Fruit fly (Drosophila melanogaster) whole organism, embryonic: ENCODE results near the gene Mvb12.

ENCODE experiments used
- Abd-B ChIP-seq: fragments of 200-800 bp; sonication (Bioruptor generic); optimal IDR thresholded peaks from 2 replicates; lab custom pipeline; 2018; ENCODE audit warnings: missing biosample characterization, mild to moderate bottlenecking, missing genetic modification characterization, moderate library complexity
- Aef1 ChIP-seq: fragments of 200-800 bp; sonication (Bioruptor generic); IDR thresholded peaks from 3 replicates; pipeline ENCODE4 v1.3.6; 2022; ENCODE audit warnings: missing biosample characterization, missing genetic modification characterization
- B-H1 ChIP-seq: fragments of 200-800 bp; sonication (Bioruptor generic); IDR thresholded peaks from 3 replicates; pipeline ENCODE4 v1.3.6; 2022; ENCODE audit warnings: missing biosample characterization, missing genetic modification characterization
- CG10431 ChIP-seq: fragments of 200-800 bp; sonication (Bioruptor generic); optimal IDR thresholded peaks from 3 replicates; lab custom pipeline; 2018; ENCODE audit warnings: missing biosample characterization, mild to moderate bottlenecking, missing genetic modification characterization
- CG10462 ChIP-seq: fragments of 200-800 bp; sonication (Bioruptor generic); optimal IDR thresholded peaks from 2 replicates; lab custom pipeline; 2016; ENCODE audit warnings: missing biosample characterization, missing genetic modification characterization
- CG11247 ChIP-seq: fragments of 200-800 bp; sonication (Bioruptor generic); IDR thresholded peaks from 2 replicates; pipeline ENCODE4 v1.3.6; 2022; ENCODE audit warnings: missing biosample characterization, missing genetic modification characterization
- CG11560 ChIP-seq: fragments of 200-800 bp; sonication (Bioruptor generic); IDR thresholded peaks from 3 replicates; pipeline ENCODE4 v1.3.6; 2022; ENCODE audit warnings: missing biosample characterization, missing genetic modification characterization
- CG13424 ChIP-seq: fragments of 200-800 bp; sonication (Bioruptor generic); optimal IDR thresholded peaks from 2 replicates; lab custom pipeline; 2019; ENCODE audit warnings: missing biosample characterization, mild to moderate bottlenecking, missing genetic modification characterization, moderate library complexity
- CG14441 ChIP-seq: fragments of 200-800 bp; sonication (Bioruptor generic); IDR thresholded peaks from 2 replicates; pipeline ENCODE4 v1.3.6; 2022; ENCODE audit warnings: missing biosample characterization, missing genetic modification characterization
- CG15479 ChIP-seq: fragments of 200-800 bp; sonication (Bioruptor generic); optimal IDR thresholded peaks from 3 replicates; lab custom pipeline; 2019; ENCODE audit warnings: missing biosample characterization, mild to moderate bottlenecking, missing genetic modification characterization, moderate library complexity
- CG30020 ChIP-seq: fragments of 200-800 bp; optimal IDR thresholded peaks from 2 replicates; lab custom pipeline; 2019; ENCODE audit warnings: missing biosample characterization, mild to moderate bottlenecking, missing genetic modification characterization, moderate library complexity
- CG32772 ChIP-seq: fragments of 200-800 bp; sonication (Bioruptor generic); IDR thresholded peaks from 2 replicates; pipeline ENCODE4 v1.3.6; 2022; ENCODE audit warnings: missing biosample characterization, missing genetic modification characterization
- CG4282 ChIP-seq: fragments of 200-800 bp; sonication (Bioruptor generic); optimal IDR thresholded peaks from 2 replicates; lab custom pipeline; 2016; ENCODE audit warnings: missing biosample characterization, missing genetic modification characterization
- CG4617 ChIP-seq: fragments of 200-800 bp; sonication (Bioruptor generic); optimal IDR thresholded peaks from 3 replicates; lab custom pipeline; 2016; ENCODE audit warnings: missing biosample characterization, missing genetic modification characterization, borderline replicate concordance
- CG4707 ChIP-seq: fragments of 200-800 bp; sonication (Bioruptor generic); optimal IDR thresholded peaks from 2 replicates; lab custom pipeline; 2018; ENCODE audit warnings: missing biosample characterization, mild to moderate bottlenecking, missing genetic modification characterization, moderate library complexity
- CG5245 ChIP-seq: fragments of 200-800 bp; sonication (Bioruptor generic); optimal IDR thresholded peaks from 3 replicates; lab custom pipeline; 2016; ENCODE audit warnings: missing biosample characterization, missing genetic modification characterization
- CG6254 ChIP-seq: fragments of 200-800 bp; sonication (Bioruptor generic); optimal IDR thresholded peaks from 3 replicates; lab custom pipeline; 2017; ENCODE audit warnings: mild to moderate bottlenecking, missing biosample characterization, missing genetic modification reagents, missing genetic modification characterization
- CG7928 ChIP-seq: fragments of 200-800 bp; sonication (Bioruptor generic); optimal IDR thresholded peaks from 2 replicates; lab custom pipeline; 2017; ENCODE audit warnings: missing biosample characterization, mild to moderate bottlenecking, missing genetic modification characterization
- CG7987 ChIP-seq: fragments of 200-800 bp; sonication (Bioruptor generic); optimal IDR thresholded peaks from 2 replicates; lab custom pipeline; 2018; ENCODE audit warnings: missing biosample characterization, mild to moderate bottlenecking, missing genetic modification characterization, moderate library complexity
- CG8290 ChIP-seq, 3 experiments: fragments of 200-800 bp; sonication (Bioruptor generic); optimal IDR thresholded peaks; 2 replicates each; lab custom pipeline; 2016 to 2019; ENCODE audit warnings: missing biosample characterization in 3 of 3, missing genetic modification characterization in 3 of 3, mild to moderate bottlenecking in 2 of 3, moderate library complexity in 1 of 3
- Dek ChIP-seq: fragments of 200-800 bp; sonication (Bioruptor generic); optimal IDR thresholded peaks from 3 replicates; lab custom pipeline; 2019; ENCODE audit warnings: missing biosample characterization, mild to moderate bottlenecking, missing genetic modification characterization, moderate library complexity
- Dref ChIP-seq: fragments of 200-800 bp; sonication (Bioruptor generic); IDR thresholded peaks from 2 replicates; pipeline ENCODE4 v1.3.6; 2022; ENCODE audit warnings: missing biosample characterization, missing genetic modification characterization
- Eip74EF ChIP-seq, 2 experiments: fragments of 200-800 bp in 1 of 2; fragments of >200 bp in 1 of 2; sonication (Bioruptor generic) in 1 of 2; optimal IDR thresholded peaks; 2 replicates each; lab custom pipeline; 2017 to 2019; ENCODE audit warnings: missing biosample characterization in 2 of 2, missing genetic modification characterization in 2 of 2, mild to moderate bottlenecking in 1 of 2, moderate library complexity in 1 of 2
- H15 ChIP-seq: fragments of 200-800 bp; sonication (Bioruptor generic); IDR thresholded peaks from 3 replicates; pipeline ENCODE4 v1.3.6; 2022; ENCODE audit warnings: missing biosample characterization, missing genetic modification characterization
- Hr78 ChIP-seq, 2 experiments: fragments of 200-800 bp in 1 of 2; fragments of >200 bp in 1 of 2; sonication (Bioruptor generic) in 1 of 2; optimal IDR thresholded peaks; 2 replicates each; lab custom pipeline; 2017 to 2019; ENCODE audit warnings: missing biosample characterization in 2 of 2, missing genetic modification characterization in 2 of 2, mild to moderate bottlenecking in 1 of 2, moderate library complexity in 1 of 2
- Hsf ChIP-seq: fragments of 200-800 bp; sonication (Bioruptor generic); optimal IDR thresholded peaks from 3 replicates; lab custom pipeline; 2016; ENCODE audit warnings: missing biosample characterization, missing genetic modification characterization
- Lhr ChIP-seq: fragments of 200-800 bp; sonication (Bioruptor generic); optimal IDR thresholded peaks from 3 replicates; lab custom pipeline; 2017; ENCODE audit warnings: mild to moderate bottlenecking, missing biosample characterization, missing genetic modification reagents, missing genetic modification characterization
- Meics ChIP-seq: fragments of 200-800 bp; sonication (Bioruptor generic); optimal IDR thresholded peaks from 2 replicates; lab custom pipeline; 2017; ENCODE audit warnings: missing biosample characterization, mild to moderate bottlenecking, missing genetic modification characterization
- NC2α ChIP-seq: fragments of 200-800 bp; sonication (Bioruptor generic); optimal IDR thresholded peaks from 2 replicates; lab custom pipeline; 2016; ENCODE audit warnings: missing biosample characterization, missing genetic modification characterization
- Pdp1 ChIP-seq, 2 experiments: fragments of 200-800 bp; sonication (Bioruptor generic); optimal IDR thresholded peaks; 3 replicates each; lab custom pipeline; 2016; ENCODE audit warnings: missing biosample characterization in 2 of 2, missing genetic modification characterization in 2 of 2, mild to moderate bottlenecking in 1 of 2, moderate library complexity in 1 of 2
- Scr ChIP-seq: fragments of 200-800 bp; sonication (Bioruptor generic); IDR thresholded peaks from 2 replicates; pipeline ENCODE4 v1.3.6; 2022; ENCODE audit warnings: missing biosample characterization, missing genetic modification characterization; ENCODE audit not compliant: partially characterized antibody
- Vsx1 ChIP-seq: fragments of 200-800 bp; sonication (Bioruptor generic); optimal IDR thresholded peaks from 2 replicates; lab custom pipeline; 2017; ENCODE audit warnings: missing biosample characterization, mild to moderate bottlenecking, missing genetic modification characterization, missing genetic modification reagents
- amos ChIP-seq: fragments of 200-800 bp; sonication (Bioruptor generic); IDR thresholded peaks from 2 replicates; pipeline ENCODE4 v1.3.6; 2022; ENCODE audit warnings: missing biosample characterization, missing genetic modification characterization; ENCODE audit not compliant: partially characterized antibody
- bab2 ChIP-seq: fragments of 200-800 bp; sonication (Bioruptor generic); optimal IDR thresholded peaks from 2 replicates; lab custom pipeline; 2016; ENCODE audit warnings: missing biosample characterization, missing genetic modification characterization
- bowl ChIP-seq: fragments of 200-800 bp; sonication (Bioruptor generic); IDR thresholded peaks from 2 replicates; pipeline ENCODE4 v1.3.6; 2022; ENCODE audit warnings: missing biosample characterization, missing genetic modification characterization
- cas ChIP-seq: fragments of 200-800 bp; sonication (Bioruptor generic); IDR thresholded peaks from 2 replicates; pipeline ENCODE4 v1.3.6; 2022; ENCODE audit warnings: missing biosample characterization, missing genetic modification characterization
- ci ChIP-seq: fragments of 200-800 bp; sonication (Bioruptor generic); IDR thresholded peaks from 3 replicates; pipeline ENCODE4 v1.3.6; 2022; ENCODE audit warnings: missing biosample characterization, missing genetic modification characterization
- hkb ChIP-seq, 2 experiments: fragments of 200-800 bp in 1 of 2; fragments of >200 bp in 1 of 2; sonication (Bioruptor generic) in 1 of 2; IDR thresholded peaks in 1 of 2; optimal IDR thresholded peaks in 1 of 2; 2 replicates each; pipeline versions ENCODE4 v1.3.6 to Lab custom; 2017 to 2022; ENCODE audit warnings: missing biosample characterization in 1 of 2, missing genetic modification characterization in 1 of 2
- klu ChIP-seq: fragments of 200-800 bp; sonication (Bioruptor generic); IDR thresholded peaks from 2 replicates; pipeline ENCODE4 v1.3.6; 2022; ENCODE audit warnings: missing biosample characterization, missing genetic modification characterization
- nau ChIP-seq: fragments of 200-800 bp; sonication (Bioruptor generic); optimal IDR thresholded peaks from 3 replicates; lab custom pipeline; 2017; ENCODE audit warnings: missing biosample characterization, mild to moderate bottlenecking, missing genetic modification characterization, missing genetic modification reagents
- pfk ChIP-seq: fragments of 200-800 bp; sonication (Bioruptor generic); optimal IDR thresholded peaks from 2 replicates; lab custom pipeline; 2018; ENCODE audit warnings: missing biosample characterization, mild to moderate bottlenecking, missing genetic modification characterization, moderate library complexity
- pho ChIP-seq: fragments of 200-800 bp; sonication (Bioruptor generic); optimal IDR thresholded peaks from 2 replicates; lab custom pipeline; 2016; ENCODE audit warnings: missing biosample characterization, missing genetic modification characterization
- run ChIP-seq: fragments of 200-800 bp; sonication (Bioruptor generic); optimal IDR thresholded peaks from 3 replicates; lab custom pipeline; 2018; ENCODE audit warnings: missing biosample characterization, mild to moderate bottlenecking, missing genetic modification characterization
- sens-2 ChIP-seq: fragments of 200-800 bp; sonication (Bioruptor generic); IDR thresholded peaks from 2 replicates; pipeline ENCODE4 v1.3.6; 2022; ENCODE audit warnings: missing biosample characterization, missing genetic modification characterization
- sim ChIP-seq: fragments of 200-800 bp; sonication (Bioruptor generic); IDR thresholded peaks from 2 replicates; pipeline ENCODE4 v1.3.6; 2022; ENCODE audit warnings: missing biosample characterization, missing genetic modification characterization
- so ChIP-seq: fragments of 200-800 bp; sonication (Bioruptor generic); IDR thresholded peaks from 3 replicates; pipeline ENCODE4 v1.3.6; 2022; ENCODE audit warnings: missing biosample characterization, missing genetic modification characterization
- sqz ChIP-seq: fragments of 200-800 bp; sonication (Bioruptor generic); optimal IDR thresholded peaks from 3 replicates; lab custom pipeline; 2018; ENCODE audit warnings: missing biosample characterization, mild to moderate bottlenecking, missing genetic modification characterization
- yki ChIP-seq: fragments of >200 bp; optimal IDR thresholded peaks from 3 replicates; lab custom pipeline; 2018
- z ChIP-seq: fragments of 200-800 bp; sonication (Bioruptor generic); IDR thresholded peaks from 3 replicates; pipeline ENCODE4 v1.3.6; 2022; ENCODE audit warnings: missing biosample characterization, missing genetic modification characterization

Mvb12 gene

dm6 chrX:18092810-18093222 is 8.3 kb downstream of the Mvb12 start, which contains the start of gene RhoGAP16F (continued):
- TF ChIP-seq CG7987 (GFP tag; lab: Kevin White, UChicago) = peak; percentile 61
- peak; percentile 80 for TF ChIP-seq Dek (tag; lab: Kevin White, UChicago)
- TF ChIP-seq Dref (GFP tag; lab: Robert Waterston, UW) = 0 out of 2 replicates have a peak, but pooled peaks have one; percentile 15
- TF ChIP-seq CG7928 (GFP tag; lab: Kevin White, UChicago) = peak; percentile 36
- TF ChIP-seq Vsx1 (GFP tag; lab: Kevin White, UChicago) = peak; percentile 29
- TF ChIP-seq CG10431 = peak; percentile 9
- TF ChIP-seq Hsf (GFP tag; lab: Kevin White, UChicago) = peak; percentile 90
- TF ChIP-seq klu = peak; percentile 78
- peak; percentile 85 for TF ChIP-seq CG14441 (GFP tag; lab: Robert Waterston, UW)
- peak; percentile 64 for TF ChIP-seq CG11560 (tag; lab: Robert Waterston, UW)
- TF ChIP-seq CG4282 = peak; percentile 16
- 0 out of 2 replicates have a peak, but pooled peaks have one; percentile 25 for TF ChIP-seq cas
- TF ChIP-seq bowl (GFP tag; lab: Robert Waterston, UW) = 0 out of 2 replicates have a peak, but pooled peaks have one; percentile 27
- TF ChIP-seq yki (lab: Kevin White, UChicago) = no peak
- peak; percentile 72 for TF ChIP-seq nau (GFP tag; lab: Kevin White, UChicago)
- TF ChIP-seq sim (GFP tag; lab: Robert Waterston, UW) = peak; percentile 25; the same call in 1 of the 2 replicates
- TF ChIP-seq bab2 (GFP tag; lab: Kevin White, UChicago) = peak; percentile 82
- TF ChIP-seq CG10462 (GFP tag; lab: Kevin White, UChicago) = peak; percentile 79
- peak; percentile 80 for TF ChIP-seq H15
- TF ChIP-seq sens-2 = peak; percentile 38; the same call in 1 of the 2 replicates
- peak; percentile 82 for TF ChIP-seq pho (GFP tag; lab: Kevin White, UChicago)
- TF ChIP-seq amos (GFP tag; lab: Robert Waterston, UW) = no peak
- peak; percentile 84 to 95 for TF ChIP-seq Pdp1 (GFP tag; optimal IDR thresholded peaks at IDR 0.05; lab: Kevin White, UChicago)
- peak; percentile 80 for TF ChIP-seq ci (GFP tag; lab: Robert Waterston, UW)
- peak; percentile 83 for TF ChIP-seq CG13424 (tag; lab: Kevin White, UChicago)
- TF ChIP-seq CG11247 (GFP tag; lab: Robert Waterston, UW) = peak; percentile 81
- TF ChIP-seq Aef1 (GFP tag; lab: Robert Waterston, UW) = peak; percentile 80
- TF ChIP-seq CG8290 (GFP tag; optimal IDR thresholded peaks at IDR 0.05; lab: Kevin White, UChicago) = peak; percentile 79
- peak; percentile 49 to 69 for TF ChIP-seq CG8290 (tag; optimal IDR thresholded peaks at IDR 0.05; lab: Kevin White, UChicago)
- TF ChIP-seq CG32772 (GFP tag; lab: Robert Waterston, UW) = peak; percentile 85
- peak; percentile 40 for TF ChIP-seq run (tag; lab: Kevin White, UChicago)
- TF ChIP-seq z = no peak
- TF ChIP-seq Eip74EF (GFP tag; optimal IDR thresholded peaks at IDR 0.05; lab: Kevin White, UChicago) = peak in 1 of 2 experiments; percentile 63
- no peak for TF ChIP-seq pfk
- peak; percentile 63 for TF ChIP-seq sqz (GFP tag; lab: Kevin White, UChicago)
- TF ChIP-seq Scr (GFP tag; lab: Robert Waterston, UW) = no peak
- TF ChIP-seq Hr78 (GFP tag; optimal IDR thresholded peaks at IDR 0.05; lab: Kevin White, UChicago) = peak in 1 of 2 experiments; percentile 29
- peak; percentile 56 for TF ChIP-seq CG6254
- TF ChIP-seq hkb (optimal IDR thresholded peaks at IDR 0.05; lab: Kevin White, UChicago) = no peak
- peak; percentile 79 for TF ChIP-seq hkb (GFP tag; IDR thresholded peaks at IDR 0.05; lab: Robert Waterston, UW)
- peak; percentile 10 for TF ChIP-seq CG4707
- TF ChIP-seq CG15479 = no peak
- TF ChIP-seq CG5245 (GFP tag; lab: Kevin White, UChicago) = peak; percentile 72
- peak; percentile 73; the same call in 1 of the 3 replicates for TF ChIP-seq so
- peak; percentile 49 for TF ChIP-seq CG30020 (tag; lab: Kevin White, UChicago)
- TF ChIP-seq Meics (GFP tag; lab: Kevin White, UChicago) = peak; percentile 83
- peak; percentile 79 for TF ChIP-seq B-H1
- peak; percentile 33 for TF ChIP-seq Lhr (GFP tag; lab: Kevin White, UChicago)
- peak; percentile 89 for TF ChIP-seq Abd-B (GFP tag; lab: Kevin White, UChicago)
- TF ChIP-seq NC2α = no peak
- peak; percentile 65 for TF ChIP-seq CG4617 (GFP tag; lab: Kevin White, UChicago)
